Worm (Caenorhabditis elegans) whole organism, early embryonic: ENCODE measurements around the gene ZK899.3.

Source experiments
- B0310.2 ChIP-seq: sonication (generic microtip); optimal IDR thresholded peaks from 2 replicates; lab custom pipeline; 2016; ENCODE audit warnings: mild to moderate bottlenecking, missing genetic modification characterization, missing compliant biosample characterization
- F13C5.2 ChIP-seq: sonication (generic microtip); optimal IDR thresholded peaks from 2 replicates; lab custom pipeline; 2017; ENCODE audit warnings: mild to moderate bottlenecking, missing genetic modification characterization, inconsistent platforms, missing compliant biosample characterization
- aly-1 ChIP-seq: sonication (generic microtip); optimal IDR thresholded peaks from 2 replicates; lab custom pipeline; 2016; ENCODE audit warnings: missing genetic modification characterization, missing compliant biosample characterization
- ama-1 ChIP-seq: fragments of 150-350 bp; optimal IDR thresholded peaks from 2 replicates; lab custom pipeline; 2014
- ceh-13 ChIP-seq: fragments of 200-800 bp; sonication (Bioruptor generic); optimal IDR thresholded peaks from 2 replicates; lab custom pipeline; 2018; ENCODE audit warnings: mild to moderate bottlenecking, missing genetic modification characterization, missing compliant biosample characterization
- ceh-36 ChIP-seq: sonication (generic microtip); optimal IDR thresholded peaks from 2 replicates; lab custom pipeline; 2016; ENCODE audit warnings: missing genetic modification characterization, inconsistent platforms, missing compliant biosample characterization
- ets-7 ChIP-seq: sonication (generic microtip); optimal IDR thresholded peaks from 2 replicates; lab custom pipeline; 2016; ENCODE audit warnings: missing genotype, missing genetic modification characterization, missing compliant biosample characterization
- flt-1 ChIP-seq: fragments of 200-800 bp; sonication (Bioruptor generic); IDR thresholded peaks from 2 replicates; pipeline ENCODE4 v1.3.6; 2022; ENCODE audit warnings: missing genetic modification characterization, missing compliant biosample characterization
- hmbx-1 ChIP-seq: sonication (generic microtip); optimal IDR thresholded peaks from 2 replicates; lab custom pipeline; 2016; ENCODE audit warnings: mild to moderate bottlenecking, missing genetic modification characterization, missing compliant biosample characterization
- hmg-4 ChIP-seq: fragments of 200-800 bp; sonication (Bioruptor generic); optimal IDR thresholded peaks from 2 replicates; lab custom pipeline; 2018; ENCODE audit warnings: mild to moderate bottlenecking, missing genetic modification characterization, missing compliant biosample characterization
- hnd-1 ChIP-seq: sonication (generic microtip); optimal IDR thresholded peaks from 2 replicates; lab custom pipeline; 2016; ENCODE audit warnings: missing genetic modification characterization, missing compliant biosample characterization
- pes-1 ChIP-seq: fragments of 200-800 bp; sonication (Bioruptor generic); IDR thresholded peaks from 2 replicates; pipeline ENCODE4 v1.3.6; 2022; ENCODE audit warnings: missing genetic modification reagents, missing genetic modification characterization, missing compliant biosample characterization
- scrt-1 ChIP-seq: fragments of 200-800 bp; sonication (Bioruptor generic); IDR thresholded peaks from 2 replicates; pipeline ENCODE4 v1.3.6; 2022; ENCODE audit warnings: missing genetic modification characterization, missing compliant biosample characterization
- sea-1 ChIP-seq: fragments of 200-800 bp; sonication (Bioruptor generic); conservative IDR thresholded peaks from 2 replicates; pipeline ENCODE4 v1.3.6; 2022; ENCODE audit warnings: missing genetic modification characterization, missing compliant biosample characterization
- tbx-11 ChIP-seq: fragments of 200-800 bp; sonication (Bioruptor generic); IDR thresholded peaks from 2 replicates; pipeline ENCODE4 v1.3.6; 2022; ENCODE audit warnings: missing genetic modification characterization, missing compliant biosample characterization
- tbx-37 ChIP-seq: fragments of 200-800 bp; sonication (Bioruptor generic); conservative IDR thresholded peaks from 2 replicates; pipeline ENCODE4 v1.3.6; 2022; ENCODE audit warnings: missing genetic modification reagents, missing genetic modification characterization, missing compliant biosample characterization
- tra-4 ChIP-seq: sonication (generic microtip); optimal IDR thresholded peaks from 2 replicates; lab custom pipeline; 2017; ENCODE audit warnings: missing genetic modification characterization, missing compliant biosample characterization

The ZK899.3 gene

ce11 chrX:9428059-9428458 is 24.9 kb upstream of the ZK899.3 start, which contains the start of gene B0272.4:
TSS of gene B0272.4 (plus strand) at chrX:9428431.
- TF ChIP-seq hmg-4 (GFP tag; lab: Kevin White, UChicago) (no peak), hmbx-1 (no peak), ceh-13 (GFP tag; lab: Kevin White, UChicago) (no peak), tra-4 (no peak), tbx-11 (GFP tag; lab: Robert Waterston, UW) (no peak), aly-1 (no peak), F13C5.2 (tag; lab: Kevin White, UChicago) (no peak), hnd-1 (tag; lab: Kevin White, UChicago) (no peak), sea-1 (GFP tag; lab: Robert Waterston, UW) (no peak), ceh-36 (no peak), ets-7 (tag; lab: Kevin White, UChicago) (no peak), B0310.2 (tag; lab: Kevin White, UChicago) (no peak), flt-1 (no peak)

DNA sequence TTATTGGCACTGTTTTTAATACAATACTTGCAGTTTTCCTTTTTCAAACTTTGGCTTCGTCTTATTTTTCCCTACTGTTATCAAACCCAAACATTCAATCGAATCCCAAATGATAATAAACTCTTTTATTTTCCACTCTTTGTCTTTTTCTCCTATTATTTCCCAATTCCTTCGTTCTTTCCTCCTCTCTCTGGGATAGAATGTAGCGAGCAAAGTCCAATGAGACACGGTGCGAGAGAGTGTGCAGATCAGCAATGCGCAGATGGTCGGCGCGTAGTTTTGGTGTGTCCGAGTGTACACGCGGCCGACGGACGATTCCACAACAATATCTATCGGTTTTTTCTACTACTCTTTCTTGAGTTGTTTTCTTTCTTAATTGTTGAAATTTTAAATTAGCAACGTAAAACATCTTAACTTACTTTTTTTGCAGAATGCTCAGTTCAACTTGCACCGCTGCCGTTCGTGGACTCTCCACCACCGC is 21.9 kb upstream of the ZK899.3 start, which contains the start of gene B0272.3:
Gene B0272.3, plus strand, starts transcription at position 431 of the 481 bp plus-strand sequence.
- TF ChIP-seq F13C5.2 (tag; lab: Kevin White, UChicago) (peak; percentile 7), hmg-4 (GFP tag; lab: Kevin White, UChicago) (peak; percentile 28), hmbx-1 (no peak)

DNA sequence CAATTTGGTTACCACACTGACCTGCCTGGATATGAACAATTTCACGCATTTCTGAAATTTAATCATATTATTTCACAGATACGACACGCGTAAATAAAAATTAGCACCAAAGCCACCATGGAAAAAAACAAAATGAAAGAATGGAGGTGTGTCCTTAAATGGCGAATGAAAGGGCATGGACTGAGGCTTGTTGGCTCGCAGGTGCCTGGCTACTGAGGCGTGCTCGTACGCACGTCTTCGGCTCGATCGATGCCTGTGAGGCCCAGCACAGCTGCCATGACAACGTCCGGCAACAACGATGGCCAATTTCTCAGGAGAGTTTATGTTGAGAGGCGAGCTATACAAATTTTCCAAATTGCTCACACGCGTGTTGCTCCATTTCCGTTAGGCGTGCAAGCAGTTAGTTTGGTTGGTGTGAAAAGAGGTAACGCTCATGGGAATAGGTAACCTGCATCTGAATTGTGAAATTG is 16.1 kb upstream of the ZK899.3 start, which contains the start of gene tbb-4:
Gene tbb-4, minus strand, starts transcription at position 51 of the 470 bp plus-strand sequence.
- TF ChIP-seq hnd-1 (tag; lab: Kevin White, UChicago): no peak
- no peak for TF ChIP-seq scrt-1
- no peak for TF ChIP-seq aly-1
- no peak for TF ChIP-seq pes-1 (GFP tag; lab: Robert Waterston, UW)
- TF ChIP-seq ama-1 (lab: Kevin White, UChicago): no peak
- TF ChIP-seq hmbx-1: no peak
- no peak for TF ChIP-seq hmg-4 (GFP tag; lab: Kevin White, UChicago)
- no peak for TF ChIP-seq ceh-36
- no peak for TF ChIP-seq ceh-13 (GFP tag; lab: Kevin White, UChicago)
- no peak for TF ChIP-seq tbx-11 (GFP tag; lab: Robert Waterston, UW)
- no peak for TF ChIP-seq tra-4
- no peak for TF ChIP-seq B0310.2 (tag; lab: Kevin White, UChicago)
- TF ChIP-seq tbx-37 (GFP tag; lab: Robert Waterston, UW): no peak
- no peak for TF ChIP-seq ets-7 (tag; lab: Kevin White, UChicago)
- no peak for TF ChIP-seq sea-1 (GFP tag; lab: Robert Waterston, UW)
- TF ChIP-seq F13C5.2 (tag; lab: Kevin White, UChicago): no peak

DNA sequence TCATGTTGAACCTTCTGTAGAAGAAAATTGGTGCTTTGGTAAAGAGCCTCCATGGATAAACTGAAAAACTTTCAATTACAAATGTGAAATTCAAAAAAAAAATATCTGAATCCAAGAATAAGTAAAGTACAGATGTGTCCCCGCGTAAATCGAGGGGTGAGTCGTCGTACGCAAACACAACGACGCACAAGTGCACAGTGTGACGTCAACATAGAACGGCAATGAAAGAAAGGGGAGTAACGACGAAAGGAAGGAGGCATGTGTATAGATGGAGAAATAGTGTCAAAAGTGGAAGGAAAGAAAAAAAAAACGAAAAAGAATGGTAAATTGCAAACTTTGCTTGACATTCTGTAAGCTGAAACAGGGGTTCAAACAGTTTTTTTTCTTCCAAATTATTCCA is 11.4 kb upstream of the ZK899.3 start, which contains the start of gene memb-1:
Gene memb-1, minus strand, starts transcription at position 60 of the 400 bp plus-strand sequence.
- TF ChIP-seq hmg-4 (GFP tag; lab: Kevin White, UChicago) (no peak), ets-7 (tag; lab: Kevin White, UChicago) (no peak), hnd-1 (tag; lab: Kevin White, UChicago) (no peak), scrt-1 (no peak), B0310.2 (tag; lab: Kevin White, UChicago) (no peak), ceh-13 (GFP tag; lab: Kevin White, UChicago) (no peak), F13C5.2 (tag; lab: Kevin White, UChicago) (no peak), flt-1 (no peak), tbx-11 (GFP tag; lab: Robert Waterston, UW) (no peak), hmbx-1 (no peak)

- TF ChIP-seq flt-1 (no peak), sea-1 (GFP tag; lab: Robert Waterston, UW) (no peak), tra-4 (no peak), hnd-1 (tag; lab: Kevin White, UChicago) (no peak), B0310.2 (tag; lab: Kevin White, UChicago) (no peak), ceh-13 (GFP tag; lab: Kevin White, UChicago) (no peak), scrt-1 (no peak), hmg-4 (GFP tag; lab: Kevin White, UChicago) (no peak), pes-1 (GFP tag; lab: Robert Waterston, UW) (no peak), hmbx-1 (no peak), tbx-11 (GFP tag; lab: Robert Waterston, UW) (no peak), tbx-37 (GFP tag; lab: Robert Waterston, UW) (no peak), F13C5.2 (tag; lab: Kevin White, UChicago) (no peak), ama-1 (lab: Kevin White, UChicago) (no peak), ets-7 (tag; lab: Kevin White, UChicago) (no peak), aly-1 (no peak), ceh-36 (no peak)
Observed at ce11 chrX:9443871-9444270, 9.1 kb upstream of the ZK899.3 start.

ce11 chrX:9446177-9446694 is 6.7 kb upstream of the ZK899.3 start, which contains the start of gene ZK899.1:
TSS of gene ZK899.1 (plus strand) at chrX:9446644.
- TF ChIP-seq hnd-1 (tag; lab: Kevin White, UChicago): no peak
- no peak for TF ChIP-seq ama-1 (lab: Kevin White, UChicago)
- TF ChIP-seq hmbx-1: no peak
- TF ChIP-seq tbx-37 (GFP tag; lab: Robert Waterston, UW): no peak
- TF ChIP-seq flt-1: no peak
- no peak for TF ChIP-seq scrt-1
- TF ChIP-seq pes-1 (GFP tag; lab: Robert Waterston, UW): no peak
- TF ChIP-seq aly-1: no peak
- no peak for TF ChIP-seq ceh-13 (GFP tag; lab: Kevin White, UChicago)
- TF ChIP-seq sea-1 (GFP tag; lab: Robert Waterston, UW): no peak
- TF ChIP-seq F13C5.2 (tag; lab: Kevin White, UChicago): no peak
- no peak for TF ChIP-seq tbx-11 (GFP tag; lab: Robert Waterston, UW)
- TF ChIP-seq tra-4: no peak
- TF ChIP-seq ets-7 (tag; lab: Kevin White, UChicago): no peak

ce11 chrX:9449330-9449729 is 3.6 kb upstream of the ZK899.3 start, which contains the start of gene ZK899.7:
TSS of gene ZK899.7 (minus strand) at chrX:9449430.
- TF ChIP-seq ceh-13 (GFP tag; lab: Kevin White, UChicago): no peak
- TF ChIP-seq tra-4: no peak
- TF ChIP-seq ama-1 (lab: Kevin White, UChicago): no peak
- TF ChIP-seq hnd-1 (tag; lab: Kevin White, UChicago): no peak
- no peak for TF ChIP-seq ets-7 (tag; lab: Kevin White, UChicago)
- TF ChIP-seq hmbx-1: no peak
